Worm (Caenorhabditis elegans) whole organism, L3 larva: ENCODE measurements around the gene jmjd-3.2.

Source experiments
- R02D3.7 ChIP-seq: fragments of 150-350 bp; optimal IDR thresholded peaks from 2 replicates; lab custom pipeline; 2014; ENCODE audit warnings: missing biosample characterization, missing genetic modification characterization
- ZK546.5 ChIP-seq: sonication (generic microtip); optimal IDR thresholded peaks from 2 replicates; lab custom pipeline; 2017; ENCODE audit warnings: missing biosample characterization, missing genetic modification characterization
- aly-2 ChIP-seq: fragments of 150-350 bp; optimal IDR thresholded peaks from 2 replicates; lab custom pipeline; 2014; ENCODE audit warnings: missing biosample characterization, missing genetic modification characterization
- ama-1 ChIP-seq: fragments of 150-350 bp; optimal IDR thresholded peaks from 2 replicates; lab custom pipeline; 2018
- ceh-16 ChIP-seq: sonication (generic microtip); optimal IDR thresholded peaks from 2 replicates; lab custom pipeline; 2017; ENCODE audit warnings: missing biosample characterization, missing genetic modification characterization
- ceh-28 ChIP-seq: fragments of 150-350 bp; optimal IDR thresholded peaks from 2 replicates; lab custom pipeline; 2014; ENCODE audit warnings: missing biosample characterization, missing genetic modification reagents, missing genetic modification characterization
- ceh-9 ChIP-seq: sonication (generic microtip); optimal IDR thresholded peaks from 2 replicates; lab custom pipeline; 2018; ENCODE audit warnings: missing biosample characterization, missing genetic modification characterization
- daf-12 ChIP-seq: fragments of 150-350 bp; optimal IDR thresholded peaks from 2 replicates; lab custom pipeline; 2014; ENCODE audit warnings: missing biosample characterization, missing genetic modification reagents, missing genetic modification characterization
- egl-27 ChIP-seq: sonication (generic microtip); optimal IDR thresholded peaks from 4 replicates; lab custom pipeline; 2017; ENCODE audit warnings: missing biosample characterization, missing genetic modification reagents, missing genetic modification characterization
- egl-5 ChIP-seq: fragments of 150-350 bp; optimal IDR thresholded peaks from 2 replicates; lab custom pipeline; 2017; ENCODE audit warnings: missing biosample characterization, missing genetic modification reagents, missing genetic modification characterization, inconsistent platforms
- elt-1 ChIP-seq: fragments of 150-350 bp; optimal IDR thresholded peaks from 2 replicates; lab custom pipeline; 2014; ENCODE audit warnings: missing biosample characterization, missing genetic modification characterization
- elt-3 ChIP-seq, 3 experiments: fragments of 150-350 bp in 1 of 3; sonication (generic microtip) in 2 of 3; optimal IDR thresholded peaks; 2 replicates in 2 of 3; 4 replicates in 1 of 3; lab custom pipeline; 2014 to 2017; ENCODE audit warnings: missing biosample characterization in 3 of 3, missing genetic modification characterization in 3 of 3
- fkh-2 ChIP-seq: fragments of 150-350 bp; optimal IDR thresholded peaks from 2 replicates; lab custom pipeline; 2014; ENCODE audit warnings: missing biosample characterization, missing genetic modification reagents, missing genetic modification characterization
- fos-1 ChIP-seq: fragments of 150-350 bp; optimal IDR thresholded peaks from 2 replicates; lab custom pipeline; 2014; ENCODE audit warnings: missing biosample characterization, missing genetic modification characterization
- jun-1 ChIP-seq: fragments of 150-350 bp; optimal IDR thresholded peaks from 2 replicates; lab custom pipeline; 2014; ENCODE audit warnings: missing biosample characterization, missing genetic modification reagents, missing genetic modification characterization
- lin-15B ChIP-seq: fragments of 150-350 bp; optimal IDR thresholded peaks from 2 replicates; lab custom pipeline; 2014; ENCODE audit warnings: missing biosample characterization, missing genetic modification characterization
- lin-39 ChIP-seq: fragments of 150-350 bp; optimal IDR thresholded peaks from 2 replicates; lab custom pipeline; 2018; ENCODE audit warnings: missing biosample characterization, missing genetic modification reagents, missing genetic modification characterization
- lsy-12 ChIP-seq: sonication (generic microtip); optimal IDR thresholded peaks from 2 replicates; lab custom pipeline; 2016; ENCODE audit warnings: mild to moderate bottlenecking, missing genetic modification characterization, missing compliant biosample characterization
- mml-1 ChIP-seq: fragments of 150-350 bp; sonication (generic microtip); optimal IDR thresholded peaks from 3 replicates; lab custom pipeline; 2014; ENCODE audit warnings: missing biosample characterization, missing genetic modification characterization
- nfya-1 ChIP-seq: sonication (generic microtip); optimal IDR thresholded peaks from 2 replicates; lab custom pipeline; 2017; ENCODE audit warnings: missing genetic modification characterization, mild to moderate bottlenecking, missing compliant biosample characterization, antibody characterized with exemption, moderate library complexity; ENCODE audit not compliant: insufficient read depth
- nhr-11 ChIP-seq: fragments of 150-350 bp; optimal IDR thresholded peaks from 2 replicates; lab custom pipeline; 2014; ENCODE audit warnings: missing biosample characterization, missing genetic modification characterization
- nhr-12 ChIP-seq: fragments of 150-350 bp; optimal IDR thresholded peaks from 2 replicates; lab custom pipeline; 2014; ENCODE audit warnings: missing biosample characterization, missing genetic modification characterization
- nhr-23 ChIP-seq: fragments of 150-350 bp; optimal IDR thresholded peaks from 2 replicates; lab custom pipeline; 2014; ENCODE audit warnings: missing biosample characterization, missing genetic modification reagents, missing genetic modification characterization
- nhr-237 ChIP-seq: fragments of 150-350 bp; optimal IDR thresholded peaks from 2 replicates; lab custom pipeline; 2014; ENCODE audit warnings: missing biosample characterization, missing genetic modification characterization
- nhr-25 ChIP-seq: sonication (generic microtip); optimal IDR thresholded peaks from 2 replicates; lab custom pipeline; 2017; ENCODE audit warnings: missing biosample characterization, missing genetic modification characterization
- nhr-28 ChIP-seq: fragments of 150-350 bp; optimal IDR thresholded peaks from 2 replicates; lab custom pipeline; 2014; ENCODE audit warnings: missing biosample characterization, missing genetic modification characterization
- nhr-43 ChIP-seq: sonication (generic microtip); optimal IDR thresholded peaks from 2 replicates; lab custom pipeline; 2016; ENCODE audit warnings: mild to moderate bottlenecking, missing genetic modification characterization, missing compliant biosample characterization; ENCODE audit not compliant: poor library complexity, severe bottlenecking
- nhr-67 ChIP-seq: fragments of 150-350 bp; optimal IDR thresholded peaks from 2 replicates; lab custom pipeline; 2014; ENCODE audit warnings: missing biosample characterization, missing genetic modification characterization
- nhr-76 ChIP-seq: fragments of 150-350 bp; sonication (generic microtip); optimal IDR thresholded peaks from 5 replicates; lab custom pipeline; 2014; ENCODE audit warnings: missing biosample characterization, missing genetic modification characterization
- pha-4 ChIP-seq: fragments of 150-350 bp; optimal IDR thresholded peaks from 2 replicates; lab custom pipeline; 2014; ENCODE audit warnings: missing biosample characterization, missing genetic modification reagents, missing genetic modification characterization
- pqm-1 ChIP-seq: fragments of 150-350 bp; optimal IDR thresholded peaks from 2 replicates; lab custom pipeline; 2017; ENCODE audit warnings: missing biosample characterization, missing genetic modification characterization, inconsistent platforms
- snpc-4 ChIP-seq: fragments of 150-350 bp; optimal IDR thresholded peaks from 2 replicates; lab custom pipeline; 2014; ENCODE audit warnings: missing biosample characterization, missing genetic modification characterization
- tbx-2 ChIP-seq: sonication (generic microtip); optimal IDR thresholded peaks from 2 replicates; lab custom pipeline; 2016; ENCODE audit warnings: mild to moderate bottlenecking, missing genetic modification characterization, missing compliant biosample characterization
- unc-39 ChIP-seq: sonication (generic microtip); optimal IDR thresholded peaks from 4 replicates; lab custom pipeline; 2017; ENCODE audit warnings: missing biosample characterization, missing genetic modification characterization
- unc-62 ChIP-seq: fragments of 150-350 bp; sonication (generic microtip); optimal IDR thresholded peaks from 4 replicates; lab custom pipeline; 2014; ENCODE audit warnings: missing biosample characterization, missing genetic modification reagents, missing genetic modification characterization
- zag-1 ChIP-seq: fragments of 150-350 bp; optimal IDR thresholded peaks from 2 replicates; lab custom pipeline; 2014; ENCODE audit warnings: missing biosample characterization, missing genetic modification characterization
- ztf-4 ChIP-seq: fragments of 150-350 bp; optimal IDR thresholded peaks from 2 replicates; lab custom pipeline; 2014; ENCODE audit warnings: missing biosample characterization, missing genetic modification characterization

Gene jmjd-3.2

DNA sequence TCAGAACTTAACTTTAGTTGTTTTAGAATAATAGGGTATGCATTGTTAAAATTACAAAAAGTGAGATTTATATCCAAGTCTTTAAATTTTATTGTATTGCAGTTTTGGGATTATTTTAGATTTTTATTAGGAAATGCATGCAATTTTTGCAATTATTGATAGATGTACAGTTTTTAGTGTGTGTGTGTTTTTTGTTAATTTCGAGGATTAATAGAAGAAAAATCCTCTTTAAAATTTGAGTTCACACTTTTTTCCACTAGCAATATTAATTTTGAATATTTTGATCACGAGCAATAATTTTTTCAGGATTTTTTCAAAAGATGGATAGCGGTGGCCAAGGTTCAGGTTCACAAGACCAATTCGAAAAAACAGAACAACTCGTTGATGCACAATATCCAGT is at the start of gene jmjd-3.2:
Gene jmjd-3.2 (plus strand): TSS at position 301 of the 400 bp plus-strand sequence.
- TF ChIP-seq ceh-9 (tag; lab: Kevin White, UChicago) (no peak), nhr-67 (tag; lab: Kevin White, UChicago) (no peak), egl-27 (tag; lab: Kevin White, UChicago) (no peak), R02D3.7 (tag; lab: Kevin White, UChicago) (no peak), fkh-2 (no peak), lin-15B (tag; lab: Kevin White, UChicago) (no peak), lin-39 (tag; lab: Kevin White, UChicago) (no peak), tbx-2 (tag; lab: Kevin White, UChicago) (no peak), elt-3 (tag; optimal IDR thresholded peaks at IDR 0.05; lab: Kevin White, UChicago) (no peak), unc-39 (tag; lab: Kevin White, UChicago) (no peak), nhr-237 (no peak), nhr-12 (tag; lab: Kevin White, UChicago) (no peak), unc-62 (GFP tag; lab: Kevin White, UChicago) (no peak), jun-1 (no peak), ceh-28 (tag; lab: Kevin White, UChicago) (no peak), mml-1 (tag; lab: Kevin White, UChicago) (no peak), lsy-12 (tag; lab: Kevin White, UChicago) (no peak), zag-1 (tag; lab: Kevin White, UChicago) (no peak), nhr-28 (tag; lab: Kevin White, UChicago) (no peak), nfya-1 (tag; lab: Kevin White, UChicago) (no peak)

DNA sequence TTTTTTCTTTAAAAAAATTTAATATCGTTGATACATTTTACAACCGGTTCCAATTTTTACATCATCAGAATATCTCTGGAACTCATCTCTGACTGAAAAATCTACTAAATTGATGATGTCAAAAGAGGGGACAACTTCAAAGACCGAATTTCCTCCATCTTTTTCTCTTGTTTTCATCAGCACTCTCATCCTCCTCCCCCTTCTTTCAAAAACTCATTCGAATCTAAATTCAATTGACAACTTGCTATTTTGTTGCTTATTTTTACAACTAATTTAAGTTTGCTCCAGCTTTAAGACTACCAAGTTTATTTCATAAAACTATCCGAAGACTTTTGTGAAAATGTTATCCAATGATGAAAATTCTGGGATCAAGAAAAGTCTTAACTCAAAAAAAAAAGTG is 49.0 kb upstream of the jmjd-3.2 start:
- no peak for TF ChIP-seq tbx-2 (tag; lab: Kevin White, UChicago)
- no peak for TF ChIP-seq jun-1
- TF ChIP-seq unc-62 (GFP tag; lab: Kevin White, UChicago), result no peak
- no peak for TF ChIP-seq R02D3.7 (tag; lab: Kevin White, UChicago)
- TF ChIP-seq elt-3 (tag; optimal IDR thresholded peaks at IDR 0.05; lab: Kevin White, UChicago), result no peak
- TF ChIP-seq nhr-237, result no peak
- no peak for TF ChIP-seq egl-5 (tag; lab: Kevin White, UChicago)
- no peak for TF ChIP-seq ZK546.5 (tag; lab: Kevin White, UChicago)
- TF ChIP-seq nhr-28 (tag; lab: Kevin White, UChicago), result no peak
- no peak for TF ChIP-seq pqm-1 (tag; lab: Kevin White, UChicago)
- TF ChIP-seq fos-1 (tag; lab: Kevin White, UChicago), result no peak
- no peak for TF ChIP-seq aly-2 (tag; lab: Kevin White, UChicago)
- no peak for TF ChIP-seq lin-15B (tag; lab: Kevin White, UChicago)
- no peak for TF ChIP-seq snpc-4 (tag; lab: Kevin White, UChicago)
- TF ChIP-seq unc-39 (tag; lab: Kevin White, UChicago), result no peak
- no peak for TF ChIP-seq elt-1
- no peak for TF ChIP-seq daf-12
- TF ChIP-seq lin-39 (tag; lab: Kevin White, UChicago), result no peak
- TF ChIP-seq nhr-23 (tag; lab: Kevin White, UChicago), result no peak
- TF ChIP-seq ceh-28 (tag; lab: Kevin White, UChicago), result no peak

DNA sequence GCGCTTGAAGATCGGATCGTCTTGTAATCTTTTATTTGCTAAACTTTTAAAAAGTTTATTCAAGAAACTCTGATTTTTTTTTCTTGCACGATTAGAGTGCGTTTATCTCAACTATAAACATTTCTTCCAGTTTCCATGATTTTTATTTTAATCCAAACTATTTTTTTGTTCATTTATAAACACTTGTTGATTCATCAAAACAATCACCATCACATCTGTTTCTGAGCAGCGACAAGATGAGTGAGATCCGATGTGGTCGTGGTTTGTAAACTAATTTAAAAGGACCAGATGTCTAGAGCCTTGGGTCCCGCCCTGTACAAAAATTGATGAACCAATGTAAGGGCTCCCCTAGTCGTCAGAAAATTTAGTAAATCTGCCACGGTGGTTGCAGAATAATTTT is 46.8 kb upstream of the jmjd-3.2 start:
- TF ChIP-seq nhr-76 (tag; lab: Kevin White, UChicago) (no peak), fkh-2 (no peak), ama-1 (lab: Kevin White, UChicago) (no peak), lsy-12 (tag; lab: Kevin White, UChicago) (no peak), nhr-12 (tag; lab: Kevin White, UChicago) (no peak), nhr-25 (tag; lab: Kevin White, UChicago) (no peak), nhr-28 (tag; lab: Kevin White, UChicago) (no peak), ceh-16 (tag; lab: Kevin White, UChicago) (no peak), unc-39 (tag; lab: Kevin White, UChicago) (no peak)

DNA sequence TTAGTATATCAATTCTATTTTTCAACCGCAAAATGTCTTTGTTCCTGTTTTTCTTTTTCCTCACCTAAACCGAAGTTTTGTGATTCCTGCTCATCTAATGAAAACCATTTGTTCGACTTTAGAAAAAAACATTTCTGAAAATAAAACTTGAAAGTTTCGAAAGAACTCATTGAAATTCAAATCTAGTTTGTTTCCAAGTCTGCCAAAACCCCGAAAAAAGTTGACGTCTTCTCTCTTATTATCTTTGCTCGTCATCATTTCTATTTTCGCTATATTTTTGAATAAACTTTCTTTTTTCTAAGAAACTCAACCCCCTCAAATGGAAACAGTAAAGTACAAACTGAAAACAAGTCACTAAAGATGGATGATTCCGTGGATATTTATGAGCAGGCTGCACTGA is 42.2 kb upstream of the jmjd-3.2 start, which contains the start of gene frpr-17:
Gene frpr-17 (plus strand): TSS at position 301 of the 400 bp plus-strand sequence.
- no peak for TF ChIP-seq elt-1
- TF ChIP-seq, all 47 proteins: peak for 0

DNA sequence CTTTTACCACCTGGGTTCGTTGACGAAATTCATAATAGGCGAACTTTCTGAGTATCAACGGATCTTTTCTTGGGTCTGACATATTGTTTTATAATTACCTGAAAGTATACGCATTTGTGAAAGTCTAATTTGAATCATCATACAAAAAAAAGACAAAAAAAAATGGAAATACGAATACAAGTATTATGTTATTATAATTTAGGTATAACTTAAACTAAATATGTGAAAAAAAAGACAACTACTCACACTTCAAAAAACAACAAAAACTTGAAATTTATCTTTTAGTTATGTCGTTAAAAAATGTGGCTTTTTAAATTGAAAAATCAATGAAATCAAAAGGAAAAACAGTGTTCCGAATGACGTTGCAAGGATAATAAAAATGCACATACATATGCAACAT is 35.2 kb upstream of the jmjd-3.2 start, which contains the start of gene fbxa-179:
Gene fbxa-179 (minus strand): TSS at position 101 of the 400 bp plus-strand sequence.
- TF ChIP-seq nhr-76 (tag; lab: Kevin White, UChicago), result no peak
- TF ChIP-seq ceh-9 (tag; lab: Kevin White, UChicago), result no peak
- no peak for TF ChIP-seq egl-27 (tag; lab: Kevin White, UChicago)
- no peak for TF ChIP-seq nhr-237
- TF ChIP-seq nhr-23 (tag; lab: Kevin White, UChicago), result no peak
- no peak for TF ChIP-seq nhr-12 (tag; lab: Kevin White, UChicago)
- TF ChIP-seq pha-4 (tag; lab: Kevin White, UChicago), result no peak
- no peak for TF ChIP-seq ztf-4
- no peak for TF ChIP-seq R02D3.7 (tag; lab: Kevin White, UChicago)
- no peak for TF ChIP-seq pqm-1 (tag; lab: Kevin White, UChicago)
- TF ChIP-seq nhr-43, result no peak
- TF ChIP-seq ama-1 (lab: Kevin White, UChicago), result no peak
- no peak for TF ChIP-seq mml-1 (tag; lab: Kevin White, UChicago)
- no peak for TF ChIP-seq elt-1
- TF ChIP-seq aly-2 (tag; lab: Kevin White, UChicago), result no peak
- no peak for TF ChIP-seq nhr-11 (tag; lab: Kevin White, UChicago)
- no peak for TF ChIP-seq snpc-4 (tag; lab: Kevin White, UChicago)
- TF ChIP-seq, all 47 proteins: peak for 0
